Worm (Caenorhabditis elegans) whole organism, L4 larva: ENCODE measurements around the gene B0280.7.

Source experiments
- ZK546.5 ChIP-seq, 2 experiments: sonication (generic microtip); optimal IDR thresholded peaks; 2 replicates each; lab custom pipeline; 2017; ENCODE audit warnings: missing biosample characterization in 2 of 2, missing genetic modification characterization in 2 of 2
- aly-2 ChIP-seq: sonication (generic microtip); optimal IDR thresholded peaks from 2 replicates; lab custom pipeline; 2018; ENCODE audit warnings: missing biosample characterization, missing genetic modification characterization
- ceh-32 ChIP-seq: sonication (generic microtip); optimal IDR thresholded peaks from 2 replicates; lab custom pipeline; 2016; ENCODE audit warnings: mild to moderate bottlenecking, missing genetic modification characterization, missing compliant biosample characterization; ENCODE audit not compliant: poor library complexity
- ces-1 ChIP-seq: fragments of 150-350 bp; sonication (generic microtip); optimal IDR thresholded peaks from 4 replicates; lab custom pipeline; 2014; ENCODE audit warnings: missing biosample characterization, missing genetic modification reagents, missing genetic modification characterization
- hlh-11 ChIP-seq: fragments of 200-800 bp; sonication (Bioruptor generic); optimal IDR thresholded peaks from 2 replicates; lab custom pipeline; 2018; ENCODE audit warnings: mild to moderate bottlenecking, missing genetic modification characterization, missing compliant biosample characterization
- mxl-3 ChIP-seq: fragments of 200-800 bp; sonication (Bioruptor generic); optimal IDR thresholded peaks from 2 replicates; lab custom pipeline; 2018; ENCODE audit warnings: mild to moderate bottlenecking, missing genetic modification characterization, missing compliant biosample characterization
- nhr-11 ChIP-seq: fragments of 150-350 bp; optimal IDR thresholded peaks from 2 replicates; lab custom pipeline; 2014; ENCODE audit warnings: missing biosample characterization, missing genetic modification characterization
- nhr-77 ChIP-seq: fragments of 150-350 bp; optimal IDR thresholded peaks from 2 replicates; lab custom pipeline; 2014; ENCODE audit warnings: missing biosample characterization, missing genetic modification characterization
- snpc-4 ChIP-seq: fragments of 150-350 bp; optimal IDR thresholded peaks from 2 replicates; lab custom pipeline; 2014; ENCODE audit warnings: missing biosample characterization, missing genetic modification characterization
- unc-130 ChIP-seq: sonication (generic microtip); optimal IDR thresholded peaks from 2 replicates; lab custom pipeline; 2016; ENCODE audit warnings: missing genetic modification reagents, missing genetic modification characterization, missing compliant biosample characterization
- unc-39 ChIP-seq: sonication (generic microtip); optimal IDR thresholded peaks from 2 replicates; lab custom pipeline; 2017; ENCODE audit warnings: missing biosample characterization, missing genetic modification characterization
- zip-11 ChIP-seq: fragments of 200-800 bp; sonication (Bioruptor generic); IDR thresholded peaks from 2 replicates; pipeline ENCODE4 v1.3.6; 2022; ENCODE audit warnings: missing genetic modification characterization, missing compliant biosample characterization

DNA sequence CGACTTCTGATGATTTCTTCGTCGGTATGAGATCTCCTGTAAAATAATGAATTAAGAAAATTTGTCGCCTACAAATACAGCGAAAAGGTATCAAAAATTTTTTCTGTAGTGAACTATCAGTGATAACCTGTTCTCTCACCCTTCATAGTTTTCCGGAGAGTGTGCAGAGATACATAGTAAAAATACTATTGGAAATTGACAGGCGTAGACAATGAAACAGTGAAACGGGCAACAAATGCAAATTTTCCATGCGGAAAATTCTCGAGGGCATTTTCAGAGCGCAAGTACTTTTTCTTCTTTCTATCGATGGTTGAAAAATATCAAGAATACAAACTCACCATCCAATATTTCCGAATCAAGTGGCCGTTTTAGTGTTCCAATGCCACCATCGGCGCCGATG lies 24.5 kb downstream of the B0280.7 start:
- no peak for TF ChIP-seq unc-39
- no peak for TF ChIP-seq snpc-4 (tag; lab: Kevin White, UChicago)
- TF ChIP-seq nhr-11, result no peak
- no peak for TF ChIP-seq ces-1 (GFP tag; lab: Kevin White, UChicago)
- no peak for TF ChIP-seq unc-130 (GFP tag; lab: Kevin White, UChicago)
- no peak for TF ChIP-seq ZK546.5 (tag; optimal IDR thresholded peaks at IDR 0.05; lab: Kevin White, UChicago)
- TF ChIP-seq aly-2 (tag; lab: Kevin White, UChicago), result no peak
- TF ChIP-seq zip-11 (GFP tag; lab: Robert Waterston, UW), result no peak
- TF ChIP-seq ceh-32 (tag; lab: Kevin White, UChicago), result no peak
- no peak for TF ChIP-seq mxl-3
- no peak for TF ChIP-seq hlh-11 (tag; lab: Kevin White, UChicago)
- no peak for TF ChIP-seq nhr-77 (tag; lab: Kevin White, UChicago)
